Worm (Caenorhabditis elegans): Measurements from ENCODE around the gene srlf-18.

ce11 chrIV:11126004-11126027, 24.5 kb upstream of the srlf-18 start, which contains the start of gene swsn-4:
- TF ChIP-seq him-1 (tag; optimal IDR thresholded peaks at IDR 0.05): no peak
- no peak for TF ChIP-seq dao-5 (tag; optimal IDR thresholded peaks at IDR 0.05)
- TF ChIP-seq W03F9.2 (tag; optimal IDR thresholded peaks at IDR 0.05): no peak

Measured in whole organism, L4/young adult.